Fruit fly (Drosophila melanogaster) Kc167 (cell line): Measurements from ENCODE around the gene Jhbp13.

Experiments
- Myc ChIP-seq: fragments of >200 bp; optimal IDR thresholded peaks from 2 replicates; lab custom pipeline; 2017; ENCODE audit warnings: missing external identifiers
- Sin3A ChIP-seq: fragments of >200 bp; optimal IDR thresholded peaks from 2 replicates; lab custom pipeline; 2018; ENCODE audit warnings: missing external identifiers
- h ChIP-seq: fragments of >200 bp; optimal IDR thresholded peaks from 3 replicates; lab custom pipeline; 2018; ENCODE audit warnings: missing external identifiers
- insv ChIP-seq: fragments of >200 bp; optimal IDR thresholded peaks from 3 replicates; lab custom pipeline; 2018; ENCODE audit warnings: missing external identifiers
- psq ChIP-seq: fragments of >200 bp; optimal IDR thresholded peaks from 2 replicates; lab custom pipeline; 2017; ENCODE audit warnings: missing external identifiers
- ttk ChIP-seq: sonication (Bioruptor generic); optimal IDR thresholded peaks from 2 replicates; lab custom pipeline; 2017; ENCODE audit warnings: missing external identifiers

The Jhbp13 gene

DNA sequence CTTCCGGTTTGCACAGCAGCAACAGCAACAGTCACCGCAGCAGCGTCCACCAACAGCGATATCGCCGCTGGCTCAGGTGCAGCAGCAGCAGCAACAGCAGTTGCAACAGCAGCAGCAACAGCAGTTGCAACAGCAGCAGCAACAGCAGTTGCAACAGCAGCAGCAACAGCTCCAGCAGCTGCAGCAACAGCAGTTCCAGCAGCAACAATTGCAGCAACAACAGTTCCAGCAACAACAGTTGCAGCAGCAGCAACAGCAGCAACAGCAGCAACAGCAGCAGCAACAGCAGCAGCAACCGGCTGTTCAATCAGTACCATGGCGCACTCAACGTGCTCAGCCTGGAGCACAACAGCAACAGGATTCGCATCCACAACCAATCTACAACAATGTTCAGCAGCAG is 32.8 kb downstream of the Jhbp13 start:
- no peak for TF ChIP-seq insv (lab: Kevin White, UChicago)
- TF ChIP-seq h (lab: Kevin White, UChicago): no peak
- no peak for TF ChIP-seq ttk (lab: Kevin White, UChicago)
- no peak for TF ChIP-seq psq (lab: Kevin White, UChicago)
- TF ChIP-seq Sin3A (lab: Kevin White, UChicago): no peak
- no peak for TF ChIP-seq Myc (lab: Kevin White, UChicago)

DNA sequence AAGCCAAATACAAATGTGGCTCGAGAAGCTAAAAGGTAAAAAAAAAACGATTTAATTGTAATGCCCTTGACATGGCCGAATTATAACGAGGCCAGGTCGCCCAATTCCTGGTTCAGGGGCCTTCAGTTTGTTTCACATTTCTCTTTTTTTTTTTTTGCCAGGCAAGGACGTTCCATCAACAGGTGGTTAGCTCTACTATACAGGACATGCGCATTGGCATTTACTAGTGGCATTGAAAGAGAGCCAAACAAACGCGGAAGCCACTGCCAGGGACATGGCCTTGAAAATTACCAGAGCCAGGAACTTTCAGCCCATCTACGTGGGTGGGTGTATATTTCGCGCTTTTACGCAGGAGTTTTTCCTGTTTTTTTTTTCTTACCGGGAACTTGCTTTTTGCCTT is 46.0 kb downstream of the Jhbp13 start:
- TF ChIP-seq insv (lab: Kevin White, UChicago): no peak
- no peak for TF ChIP-seq Sin3A (lab: Kevin White, UChicago)
- TF ChIP-seq psq (lab: Kevin White, UChicago): no peak
- TF ChIP-seq h (lab: Kevin White, UChicago): no peak
- TF ChIP-seq Myc (lab: Kevin White, UChicago): no peak
- no peak for TF ChIP-seq ttk (lab: Kevin White, UChicago)

DNA sequence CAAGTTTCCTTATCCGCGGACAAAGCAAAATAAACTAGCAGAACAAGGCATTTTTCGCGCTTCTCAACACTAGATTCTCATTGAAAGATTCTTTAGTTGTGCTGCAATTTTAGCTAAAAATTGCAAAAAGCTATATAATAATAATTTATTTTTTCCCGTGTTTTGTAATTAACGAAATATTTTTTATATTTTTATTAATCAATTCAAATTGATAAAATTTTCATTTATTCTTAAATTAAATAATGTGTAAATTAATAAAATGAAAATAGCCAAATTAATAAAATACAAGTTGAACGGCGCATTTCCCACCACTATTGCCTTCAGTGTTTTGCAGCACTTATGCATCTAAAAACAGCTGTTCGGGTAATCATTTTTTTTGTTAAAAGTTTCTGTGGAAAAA is 46.7 kb downstream of the Jhbp13 start, which contains the start of the genes Drep4 and Uvrag:
Gene Drep4, minus strand, starts transcription at position 7 of the 400 bp plus-strand sequence.
Gene Uvrag, plus strand, starts transcription at position 322 of the 400 bp plus-strand sequence.
- no peak for TF ChIP-seq insv (lab: Kevin White, UChicago)
- TF ChIP-seq Myc (lab: Kevin White, UChicago): no peak
- no peak for TF ChIP-seq Sin3A (lab: Kevin White, UChicago)
- TF ChIP-seq h (lab: Kevin White, UChicago): no peak
- no peak for TF ChIP-seq ttk (lab: Kevin White, UChicago)
- TF ChIP-seq psq (lab: Kevin White, UChicago): no peak

DNA sequence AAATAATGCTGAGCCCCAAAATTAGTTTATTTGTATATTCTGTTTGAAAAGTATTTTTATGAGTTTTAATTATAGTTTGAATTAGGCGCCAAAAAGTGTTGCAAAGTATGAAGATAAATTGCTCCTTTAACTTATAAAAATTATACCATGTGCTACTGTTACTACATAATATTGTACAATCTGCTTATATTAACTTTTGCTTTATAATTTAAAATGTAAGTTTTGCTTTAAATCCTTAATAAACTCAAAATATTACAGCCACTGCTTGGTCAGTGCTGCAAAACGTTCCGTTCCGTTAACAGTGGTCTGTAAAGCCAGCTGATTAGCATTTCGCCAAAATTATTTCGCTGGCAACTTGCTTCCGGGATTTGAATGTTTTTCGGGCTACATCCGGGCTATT is 49.9 kb downstream of the Jhbp13 start, which contains the start of gene CG31729:
Gene CG31729, plus strand, starts transcription at position 309 of the 400 bp plus-strand sequence.
- TF ChIP-seq psq (lab: Kevin White, UChicago) (no peak), insv (lab: Kevin White, UChicago) (no peak), h (lab: Kevin White, UChicago) (no peak), ttk (lab: Kevin White, UChicago) (no peak), Sin3A (lab: Kevin White, UChicago) (no peak), Myc (lab: Kevin White, UChicago) (no peak)

DNA sequence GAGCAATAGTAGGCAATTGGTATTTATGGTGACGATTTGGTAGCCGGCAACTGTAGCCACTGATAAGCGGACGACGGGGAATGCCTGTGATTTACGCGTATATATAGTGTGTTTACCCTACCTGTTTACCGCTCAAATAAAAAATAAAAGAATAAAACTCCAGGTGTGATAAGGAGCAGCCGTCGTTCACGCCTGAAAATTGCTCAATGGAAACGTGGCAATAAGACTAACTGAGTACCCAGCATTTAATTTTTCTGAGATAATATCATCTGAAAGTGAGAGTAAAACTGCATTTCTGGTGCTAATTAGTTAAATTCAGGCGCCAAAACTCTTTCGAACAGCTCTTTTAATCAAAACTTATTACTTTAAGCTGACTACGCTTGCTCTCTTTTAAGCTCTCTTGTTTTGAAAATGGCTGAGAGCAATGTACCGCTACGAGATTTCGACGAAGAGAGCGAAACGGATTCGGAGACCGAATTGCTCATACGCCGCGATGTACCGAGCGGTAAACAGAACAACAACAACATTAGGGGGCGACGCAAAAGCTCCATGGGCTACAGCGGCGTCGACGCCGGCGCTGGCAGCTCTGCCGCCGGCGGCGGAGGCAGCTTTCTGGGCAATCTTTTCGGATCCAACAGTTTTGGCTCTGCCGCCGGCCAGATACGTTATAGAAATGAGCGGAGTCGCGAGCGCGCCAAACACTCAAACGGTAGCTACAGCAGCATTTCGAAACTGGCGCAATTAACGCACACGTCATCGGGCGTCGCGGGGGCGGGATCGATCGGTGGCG is 50.7 kb downstream of the Jhbp13 start:
- TF ChIP-seq Sin3A (lab: Kevin White, UChicago) (no peak), insv (lab: Kevin White, UChicago) (no peak), Myc (lab: Kevin White, UChicago) (no peak), psq (lab: Kevin White, UChicago) (no peak)

DNA sequence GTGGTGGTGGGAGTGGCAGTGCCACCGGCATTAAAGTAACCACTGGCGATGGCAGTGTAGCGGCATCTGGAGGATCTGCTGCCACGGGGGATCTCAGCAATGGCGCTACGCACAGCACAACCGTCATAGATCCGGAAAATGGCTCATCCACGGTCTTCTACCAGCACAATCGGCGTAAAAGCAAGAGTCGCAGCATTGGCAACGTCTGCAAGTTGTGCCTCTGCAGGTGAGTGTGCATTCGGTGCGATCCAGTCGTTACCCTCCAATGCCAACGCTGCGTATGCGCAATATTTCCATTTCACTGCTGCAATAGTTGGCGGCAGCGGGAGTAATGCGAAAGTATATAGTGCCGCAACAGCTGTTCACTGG is 51.3 kb downstream of the Jhbp13 start:
- TF ChIP-seq ttk (lab: Kevin White, UChicago) (no peak), Myc (lab: Kevin White, UChicago) (no peak), Sin3A (lab: Kevin White, UChicago) (no peak), insv (lab: Kevin White, UChicago) (no peak), h (lab: Kevin White, UChicago) (no peak), psq (lab: Kevin White, UChicago) (no peak)
